Worm (Caenorhabditis elegans) whole organism, midembryonic: Measurements from ENCODE around the gene gst-30.

Source experiments
- T22C8.4 ChIP-seq: fragments of 200-800 bp; sonication (Bioruptor generic); IDR thresholded peaks from 2 replicates; pipeline ENCODE4 v1.3.6; 2022; ENCODE audit warnings: missing genetic modification characterization, missing compliant biosample characterization
- flt-1 ChIP-seq: fragments of 200-800 bp; sonication (Bioruptor generic); IDR thresholded peaks from 2 replicates; pipeline ENCODE4 v1.3.6; 2022; ENCODE audit warnings: missing genetic modification characterization, missing compliant biosample characterization
- med-1 ChIP-seq: sonication (generic microtip); optimal IDR thresholded peaks from 2 replicates; lab custom pipeline; 2017; ENCODE audit warnings: missing genetic modification characterization, mild to moderate bottlenecking, missing compliant biosample characterization, antibody characterized with exemption, missing genetic modification reagents; ENCODE audit not compliant: insufficient read depth
- ref-1 ChIP-seq: fragments of 200-800 bp; sonication (Bioruptor generic); conservative IDR thresholded peaks from 2 replicates; pipeline ENCODE4 v1.3.6; 2022; ENCODE audit warnings: missing genetic modification reagents, missing genetic modification characterization, missing compliant biosample characterization
- tab-1 ChIP-seq: fragments of 200-800 bp; sonication (Bioruptor generic); IDR thresholded peaks from 2 replicates; pipeline ENCODE4 v1.3.6; 2022; ENCODE audit warnings: missing genetic modification characterization, missing compliant biosample characterization

DNA sequence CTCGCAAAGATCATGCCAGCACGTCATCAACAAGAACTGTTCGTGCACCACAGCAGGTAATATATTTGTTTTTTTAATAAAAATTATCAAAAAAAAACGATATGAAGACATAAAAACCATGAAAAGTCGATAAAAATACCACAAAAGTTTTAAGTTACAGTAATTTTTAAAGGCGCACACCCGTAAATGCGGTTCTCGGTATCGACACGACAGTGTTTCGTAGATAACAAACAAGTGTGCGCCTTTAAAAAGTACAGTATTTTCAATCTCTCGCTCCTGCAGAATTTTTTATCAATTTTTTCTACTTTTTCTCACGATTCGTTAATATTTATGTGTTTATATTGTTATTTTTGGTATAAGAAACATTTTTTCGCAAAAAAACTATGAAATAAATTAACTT lies 29.5 kb downstream of the gst-30 start:
- TF ChIP-seq flt-1 (GFP tag; lab: Robert Waterston, UW): no peak
- TF ChIP-seq med-1 (GFP tag; lab: Kevin White, UChicago): no peak
- TF ChIP-seq T22C8.4 (GFP tag; lab: Robert Waterston, UW): no peak
- TF ChIP-seq tab-1 (GFP tag; lab: Robert Waterston, UW): no peak
- no peak for TF ChIP-seq ref-1
